Fruit fly (Drosophila melanogaster) whole organism, embryonic: ENCODE results near the gene CG31275.
A peak's percentile ranks its signal among the peaks of the same experiment; 100 is the strongest.

Experiments
- Aef1 ChIP-seq: fragments of 200-800 bp; sonication (Bioruptor generic); IDR thresholded peaks from 3 replicates; pipeline ENCODE4 v1.3.6; 2022; ENCODE audit warnings: missing biosample characterization, missing genetic modification characterization
- Awh ChIP-seq: fragments of 200-800 bp; sonication (Bioruptor generic); IDR thresholded peaks from 2 replicates; pipeline ENCODE4, ENCODE4 v1.3.6; 2022; ENCODE audit warnings: missing biosample characterization, missing genetic modification characterization
- Bgb ChIP-seq: fragments of 200-800 bp; sonication (Bioruptor generic); IDR thresholded peaks from 2 replicates; pipeline ENCODE4 v1.3.6; 2022; ENCODE audit warnings: missing biosample characterization, missing genetic modification characterization; ENCODE audit not compliant: partially characterized antibody
- CG11085 ChIP-seq: fragments of 200-800 bp; sonication (Bioruptor generic); IDR thresholded peaks from 2 replicates; pipeline ENCODE4 v1.3.6; 2022; ENCODE audit warnings: missing biosample characterization, missing genetic modification characterization
- CG1233 ChIP-seq: fragments of 200-800 bp; sonication (Bioruptor generic); optimal IDR thresholded peaks from 4 replicates; lab custom pipeline; 2018; ENCODE audit warnings: missing biosample characterization, mild to moderate bottlenecking, missing genetic modification characterization
- CG12942 ChIP-seq: fragments of 200-800 bp; sonication (Bioruptor generic); optimal IDR thresholded peaks from 3 replicates; lab custom pipeline; 2016; ENCODE audit warnings: missing biosample characterization, missing genetic modification characterization
- CG14710 ChIP-seq: fragments of 200-800 bp; sonication (Bioruptor generic); optimal IDR thresholded peaks from 3 replicates; lab custom pipeline; 2019; ENCODE audit warnings: missing biosample characterization, mild to moderate bottlenecking, missing genetic modification characterization, moderate library complexity
- CG14860 ChIP-seq: fragments of 200-800 bp; sonication (Bioruptor generic); IDR thresholded peaks from 3 replicates; pipeline ENCODE4 v1.3.6; 2022; ENCODE audit warnings: missing biosample characterization, missing genetic modification characterization; ENCODE audit not compliant: partially characterized antibody
- CG17359 ChIP-seq: fragments of 200-800 bp; sonication (Bioruptor generic); optimal IDR thresholded peaks from 3 replicates; lab custom pipeline; 2018; ENCODE audit warnings: missing biosample characterization, mild to moderate bottlenecking, missing genetic modification characterization, moderate library complexity
- CG17361 ChIP-seq: fragments of 200-800 bp; sonication (Bioruptor generic); IDR thresholded peaks from 3 replicates; pipeline ENCODE4 v1.3.6; 2022; ENCODE audit warnings: missing biosample characterization, missing genetic modification characterization
- CG17385 ChIP-seq: fragments of 200-800 bp; sonication (Bioruptor generic); optimal IDR thresholded peaks from 3 replicates; lab custom pipeline; 2018; ENCODE audit warnings: missing biosample characterization, mild to moderate bottlenecking, missing genetic modification characterization
- CG31388 ChIP-seq: fragments of 200-800 bp; sonication (Bioruptor generic); optimal IDR thresholded peaks from 2 replicates; lab custom pipeline; 2016; ENCODE audit warnings: missing biosample characterization, missing genetic modification characterization
- CG3163 ChIP-seq: fragments of 200-800 bp; sonication (Bioruptor generic); optimal IDR thresholded peaks from 3 replicates; lab custom pipeline; 2016; ENCODE audit warnings: missing biosample characterization, missing genetic modification characterization
- CG32772 ChIP-seq: fragments of 200-800 bp; sonication (Bioruptor generic); IDR thresholded peaks from 2 replicates; pipeline ENCODE4 v1.3.6; 2022; ENCODE audit warnings: missing biosample characterization, missing genetic modification characterization
- CG3726 ChIP-seq: fragments of 200-800 bp; sonication (Bioruptor generic); IDR thresholded peaks from 3 replicates; pipeline ENCODE4, ENCODE4 v1.3.6; 2022; ENCODE audit warnings: missing biosample characterization, missing genetic modification characterization
- CG4404 ChIP-seq: fragments of 200-800 bp; sonication (Bioruptor generic); IDR thresholded peaks from 2 replicates; pipeline ENCODE4 v1.3.6; 2022; ENCODE audit warnings: missing biosample characterization, missing genetic modification characterization
- CG4707 ChIP-seq: fragments of 200-800 bp; sonication (Bioruptor generic); optimal IDR thresholded peaks from 2 replicates; lab custom pipeline; 2018; ENCODE audit warnings: missing biosample characterization, mild to moderate bottlenecking, missing genetic modification characterization, moderate library complexity
- CG4854 ChIP-seq: fragments of 200-800 bp; sonication (Bioruptor generic); optimal IDR thresholded peaks from 2 replicates; lab custom pipeline; 2016; ENCODE audit warnings: missing biosample characterization, missing genetic modification characterization, inconsistent platforms
- CG5180 ChIP-seq: fragments of 200-800 bp; sonication (Bioruptor generic); optimal IDR thresholded peaks from 3 replicates; lab custom pipeline; 2017; ENCODE audit warnings: missing biosample characterization, missing genetic modification characterization, mild to moderate bottlenecking, moderate library complexity, missing genetic modification reagents
- CG8478 ChIP-seq: fragments of >200 bp; optimal IDR thresholded peaks from 2 replicates; lab custom pipeline; 2018
- CG8765 ChIP-seq: fragments of 200-800 bp; sonication (Bioruptor generic); IDR thresholded peaks from 2 replicates; pipeline ENCODE4 v1.3.6; 2022; ENCODE audit warnings: missing biosample characterization, missing genetic modification characterization
- CG8924 ChIP-seq: fragments of 200-800 bp; optimal IDR thresholded peaks from 3 replicates; lab custom pipeline; 2019; ENCODE audit warnings: missing biosample characterization, mild to moderate bottlenecking, missing genetic modification characterization, moderate library complexity
- CG9817 ChIP-seq: fragments of 200-800 bp; sonication (Bioruptor generic); optimal IDR thresholded peaks from 2 replicates; lab custom pipeline; 2018; ENCODE audit warnings: missing biosample characterization, mild to moderate bottlenecking, missing genetic modification characterization, moderate library complexity
- CTCF ChIP-seq: fragments of 200-800 bp; sonication (Bioruptor generic); optimal IDR thresholded peaks from 2 replicates; lab custom pipeline; 2017; ENCODE audit warnings: missing biosample characterization, mild to moderate bottlenecking, missing genetic modification characterization, moderate library complexity
- D19A ChIP-seq: fragments of 200-800 bp; optimal IDR thresholded peaks from 3 replicates; lab custom pipeline; 2019; ENCODE audit warnings: missing biosample characterization, mild to moderate bottlenecking, missing genetic modification characterization, moderate library complexity
- Deaf1 ChIP-seq: fragments of 200-800 bp; optimal IDR thresholded peaks from 3 replicates; lab custom pipeline; 2019; ENCODE audit warnings: missing biosample characterization, mild to moderate bottlenecking, missing genetic modification characterization, moderate library complexity
- Nf-YA ChIP-seq: fragments of 200-800 bp; sonication (Bioruptor generic); IDR thresholded peaks from 2 replicates; pipeline ENCODE4 v1.3.6; 2022; ENCODE audit warnings: missing biosample characterization, missing genetic modification characterization
- Nf-YC ChIP-seq: fragments of 200-800 bp; optimal IDR thresholded peaks from 3 replicates; lab custom pipeline; 2019; ENCODE audit warnings: missing biosample characterization, mild to moderate bottlenecking, missing genetic modification characterization, moderate library complexity
- Sry-δ ChIP-seq: fragments of 200-800 bp; sonication (Bioruptor generic); optimal IDR thresholded peaks from 2 replicates; lab custom pipeline; 2016; ENCODE audit warnings: missing biosample characterization, missing genetic modification characterization
- Ssrp ChIP-seq: fragments of 200-800 bp; sonication (Bioruptor generic); optimal IDR thresholded peaks from 2 replicates; lab custom pipeline; 2018; ENCODE audit warnings: missing biosample characterization, mild to moderate bottlenecking, missing genetic modification characterization, moderate library complexity
- aop ChIP-seq: fragments of 200-800 bp; sonication (Bioruptor generic); IDR thresholded peaks from 2 replicates; pipeline ENCODE4 v1.3.6; 2022; ENCODE audit warnings: missing biosample characterization, missing genetic modification characterization
- ato ChIP-seq: fragments of 200-800 bp; sonication (Bioruptor generic); IDR thresholded peaks from 2 replicates; pipeline ENCODE4 v1.3.6; 2022; ENCODE audit warnings: missing biosample characterization, missing genetic modification characterization; ENCODE audit not compliant: partially characterized antibody
- az2 ChIP-seq: fragments of 200-800 bp; sonication (Bioruptor generic); optimal IDR thresholded peaks from 3 replicates; lab custom pipeline; 2016; ENCODE audit warnings: missing biosample characterization, missing genetic modification characterization
- btn ChIP-seq: fragments of 200-800 bp; sonication (Bioruptor generic); optimal IDR thresholded peaks from 2 replicates; lab custom pipeline; 2016; ENCODE audit warnings: missing biosample characterization, missing genetic modification characterization
- ci ChIP-seq: fragments of 200-800 bp; sonication (Bioruptor generic); IDR thresholded peaks from 3 replicates; pipeline ENCODE4 v1.3.6; 2022; ENCODE audit warnings: missing biosample characterization, missing genetic modification characterization
- crol ChIP-seq: fragments of 200-800 bp; sonication (Bioruptor generic); IDR thresholded peaks from 2 replicates; pipeline ENCODE4 v1.3.6; 2022; ENCODE audit warnings: missing biosample characterization, missing genetic modification characterization
- dan ChIP-seq: fragments of 200-800 bp; sonication (Bioruptor generic); IDR thresholded peaks from 2 replicates; pipeline ENCODE4 v1.3.6; 2022; ENCODE audit warnings: missing biosample characterization, missing genetic modification characterization
- en ChIP-seq: fragments of 200-800 bp; sonication (Bioruptor generic); optimal IDR thresholded peaks from 2 replicates; lab custom pipeline; 2016; ENCODE audit warnings: missing biosample characterization, missing genetic modification characterization
- fd3F ChIP-seq: fragments of 200-800 bp; sonication (Bioruptor generic); optimal IDR thresholded peaks from 2 replicates; lab custom pipeline; 2018; ENCODE audit warnings: missing biosample characterization, mild to moderate bottlenecking, missing genetic modification characterization, moderate library complexity
- hb ChIP-seq: fragments of 200-800 bp; sonication (Bioruptor generic); IDR thresholded peaks from 3 replicates; pipeline ENCODE4 v1.3.6; 2022; ENCODE audit warnings: missing biosample characterization, missing genetic modification characterization; ENCODE audit not compliant: partially characterized antibody
- insv ChIP-seq, 2 experiments: fragments of 200-800 bp; sonication (Bioruptor generic); optimal IDR thresholded peaks; 3 replicates each; lab custom pipeline; 2016 to 2018; ENCODE audit warnings: missing biosample characterization in 2 of 2, missing genetic modification characterization in 2 of 2
- lbe ChIP-seq: fragments of 200-800 bp; sonication (Bioruptor generic); optimal IDR thresholded peaks from 2 replicates; lab custom pipeline; 2016; ENCODE audit warnings: missing biosample characterization, mild to moderate bottlenecking, missing genetic modification characterization
- nerfin-1 ChIP-seq: fragments of 200-800 bp; sonication (Bioruptor generic); optimal IDR thresholded peaks from 3 replicates; lab custom pipeline; 2019; ENCODE audit warnings: missing biosample characterization, mild to moderate bottlenecking, missing genetic modification characterization, moderate library complexity
- nmo ChIP-seq: fragments of 200-800 bp; sonication (Bioruptor generic); optimal IDR thresholded peaks from 2 replicates; lab custom pipeline; 2018; ENCODE audit warnings: missing biosample characterization, mild to moderate bottlenecking, missing genetic modification characterization, moderate library complexity
- otp ChIP-seq: fragments of 200-800 bp; sonication (Bioruptor generic); IDR thresholded peaks from 3 replicates; pipeline ENCODE4, ENCODE4 v1.3.6; 2022; ENCODE audit warnings: missing biosample characterization, missing genetic modification characterization
- pfk ChIP-seq: fragments of 200-800 bp; sonication (Bioruptor generic); optimal IDR thresholded peaks from 2 replicates; lab custom pipeline; 2018; ENCODE audit warnings: missing biosample characterization, mild to moderate bottlenecking, missing genetic modification characterization, moderate library complexity
- sr ChIP-seq: fragments of 200-800 bp; sonication (Bioruptor generic); IDR thresholded peaks from 3 replicates; pipeline ENCODE4 v1.3.6; 2022; ENCODE audit warnings: missing biosample characterization, missing genetic modification characterization
- ssp ChIP-seq: fragments of 200-800 bp; sonication (Bioruptor generic); IDR thresholded peaks from 2 replicates; pipeline ENCODE4 v1.3.6; 2022; ENCODE audit warnings: missing biosample characterization, missing genetic modification characterization
- tap ChIP-seq: fragments of 200-800 bp; optimal IDR thresholded peaks from 3 replicates; lab custom pipeline; 2019; ENCODE audit warnings: missing biosample characterization, mild to moderate bottlenecking, missing genetic modification characterization, moderate library complexity
- vnd ChIP-seq: fragments of 200-800 bp; sonication (Bioruptor generic); IDR thresholded peaks from 3 replicates; pipeline ENCODE4 v1.3.6; 2022; ENCODE audit warnings: missing biosample characterization, missing genetic modification characterization; ENCODE audit not compliant: partially characterized antibody
- zen2 ChIP-seq: fragments of 200-800 bp; sonication (Bioruptor generic); IDR thresholded peaks from 3 replicates; pipeline ENCODE4 v1.3.6; 2022; ENCODE audit warnings: missing biosample characterization, missing genetic modification characterization; ENCODE audit not compliant: partially characterized antibody

CG31275 gene

DNA sequence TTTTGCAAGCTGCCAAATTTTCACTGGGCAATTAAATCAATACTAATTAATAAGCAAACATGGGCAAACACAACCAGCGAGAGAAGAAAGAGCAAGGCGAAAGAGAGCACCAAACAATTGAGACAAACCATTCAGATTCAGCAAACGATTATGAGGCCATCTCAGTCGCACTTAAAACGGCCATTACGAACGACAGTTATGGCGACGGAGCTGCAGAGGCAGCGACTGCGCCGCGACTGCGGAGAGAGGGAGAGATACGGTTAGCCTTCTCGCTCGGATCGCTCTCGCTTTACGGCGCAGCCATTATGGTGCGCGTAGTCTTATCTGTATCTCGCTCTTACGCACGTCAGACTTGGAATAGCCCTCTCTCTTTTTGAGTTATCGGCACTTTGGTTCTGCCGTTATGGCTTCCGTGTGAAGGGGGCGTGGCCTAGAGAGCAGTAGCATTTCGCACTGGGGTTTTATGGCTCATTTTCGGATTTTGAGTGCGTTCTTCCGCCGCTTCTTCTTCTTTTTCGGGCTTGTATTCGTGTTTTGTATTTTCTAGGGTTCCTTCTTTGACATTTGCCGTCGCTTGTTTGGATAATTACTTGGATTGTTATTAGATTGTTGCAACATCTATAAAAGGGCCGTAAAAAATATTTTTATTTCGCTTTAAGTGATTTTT, 12.9 kb upstream of the CG31275 start (continued):
- no peak for TF ChIP-seq CG17359
- TF ChIP-seq CG11085: no peak
- peak; percentile 66 for TF ChIP-seq Deaf1
- no peak for TF ChIP-seq fd3F (GFP tag; lab: Kevin White, UChicago)
- TF ChIP-seq CG3163 (GFP tag; lab: Kevin White, UChicago): peak; percentile 34
- no peak for TF ChIP-seq dan (GFP tag; lab: Robert Waterston, UW)
- TF ChIP-seq nerfin-1 (tag; lab: Kevin White, UChicago): peak; percentile 38
- 0 out of 3 replicates have a peak, but pooled peaks have one; percentile 14 for TF ChIP-seq CG14860 (GFP tag; lab: Robert Waterston, UW)
- no peak for TF ChIP-seq CG31388
- peak; percentile 60 for TF ChIP-seq vnd (GFP tag; lab: Robert Waterston, UW)
- TF ChIP-seq Aef1 (GFP tag; lab: Robert Waterston, UW): no peak
- peak; percentile 70 for TF ChIP-seq CG17385 (GFP tag; lab: Kevin White, UChicago)
- no peak for TF ChIP-seq CG12942 (GFP tag; lab: Kevin White, UChicago)
- no peak for TF ChIP-seq pfk (GFP tag; lab: Kevin White, UChicago)
- TF ChIP-seq hb: peak; percentile 12; the same call in 1 of the 3 replicates
- TF ChIP-seq tap (tag; lab: Kevin White, UChicago): no peak
- TF ChIP-seq CG17361 (GFP tag; lab: Robert Waterston, UW): no peak
- TF ChIP-seq Bgb (GFP tag; lab: Robert Waterston, UW): no peak
- no peak for TF ChIP-seq btn (GFP tag; lab: Kevin White, UChicago)
- peak; percentile 29 for TF ChIP-seq CG8924
- TF ChIP-seq Ssrp (tag; lab: Kevin White, UChicago): no peak
- TF ChIP-seq CG8765 (GFP tag; lab: Robert Waterston, UW): no peak; the same call in 1 of the 2 replicates
- no peak for TF ChIP-seq ssp
- no peak for TF ChIP-seq CG9817 (tag; lab: Kevin White, UChicago)
- no peak for TF ChIP-seq Sry-δ (GFP tag; lab: Kevin White, UChicago)
- TF ChIP-seq CG4404 (GFP tag; lab: Robert Waterston, UW): no peak
- TF ChIP-seq CG8478 (lab: Kevin White, UChicago): peak; percentile 99
- no peak for TF ChIP-seq otp (GFP tag; lab: Robert Waterston, UW)
- TF ChIP-seq insv (GFP tag; optimal IDR thresholded peaks at IDR 0.05; lab: Kevin White, UChicago): peak in 1 of 2 experiments; percentile 14
- peak; percentile 51; the same call in 1 of the 3 replicates for TF ChIP-seq zen2 (GFP tag; lab: Robert Waterston, UW)
- no peak for TF ChIP-seq CG5180 (GFP tag; lab: Kevin White, UChicago)
- peak; percentile 0 for TF ChIP-seq CTCF
- TF ChIP-seq D19A (tag; lab: Kevin White, UChicago): no peak
- TF ChIP-seq sr (GFP tag; lab: Robert Waterston, UW): peak; percentile 51; the same call in 2 of the 3 replicates
- TF ChIP-seq Awh (GFP tag; lab: Robert Waterston, UW): no peak
- TF ChIP-seq CG4707 (GFP tag; lab: Kevin White, UChicago): no peak
- TF ChIP-seq lbe (GFP tag; lab: Kevin White, UChicago): no peak
- no peak for TF ChIP-seq CG1233 (GFP tag; lab: Kevin White, UChicago)
- no peak for TF ChIP-seq CG4854 (GFP tag; lab: Kevin White, UChicago)
- TF ChIP-seq Nf-YC (tag; lab: Kevin White, UChicago): peak; percentile 98
- TF ChIP-seq aop (GFP tag; lab: Robert Waterston, UW): no peak
- no peak for TF ChIP-seq CG32772 (GFP tag; lab: Robert Waterston, UW)
- no peak for TF ChIP-seq CG14710 (tag; lab: Kevin White, UChicago)
- no peak for TF ChIP-seq en (GFP tag; lab: Kevin White, UChicago)
- no peak for TF ChIP-seq CG3726 (GFP tag; lab: Robert Waterston, UW)
- peak; percentile 79 for TF ChIP-seq nmo (GFP tag; lab: Kevin White, UChicago)
- TF ChIP-seq crol (GFP tag; lab: Robert Waterston, UW): peak; percentile 54
- peak; percentile 64 for TF ChIP-seq ato (GFP tag; lab: Robert Waterston, UW)
- no peak for TF ChIP-seq ci (GFP tag; lab: Robert Waterston, UW)
- TF ChIP-seq az2 (GFP tag; lab: Kevin White, UChicago): no peak
- TF ChIP-seq Nf-YA: peak; percentile 80
